Worm (Caenorhabditis elegans): Measurements from ENCODE around the gene Y75B8A.31.

ce11 chrIII:12317492-12317891 lies 34.0 kb upstream of the Y75B8A.31 start:
- no peak for TF ChIP-seq nfya-1 (tag; optimal IDR thresholded peaks at IDR 0.05)
- TF ChIP-seq fkh-10 (GFP tag; optimal IDR thresholded peaks at IDR 0.05): no peak
- no peak for TF ChIP-seq dve-1 (tag; optimal IDR thresholded peaks at IDR 0.05)
